Fruit fly (Drosophila melanogaster) whole organism, adult: ENCODE results near the gene CG31848.

Experiments
- CG11617 ChIP-seq: fragments of 200-800 bp; sonication (Bioruptor generic); optimal IDR thresholded peaks from 2 replicates; lab custom pipeline; 2017; ENCODE audit warnings: mild to moderate bottlenecking, missing biosample characterization, missing genetic modification reagents, missing genetic modification characterization
- CG12768 ChIP-seq: fragments of 200-800 bp; sonication (Bioruptor generic); optimal IDR thresholded peaks from 2 replicates; lab custom pipeline; 2017; ENCODE audit warnings: missing biosample characterization, missing genetic modification characterization, mild to moderate bottlenecking, moderate library complexity, missing genetic modification reagents
- CG14711 ChIP-seq: fragments of 200-800 bp; sonication (Bioruptor generic); optimal IDR thresholded peaks from 2 replicates; lab custom pipeline; 2018; ENCODE audit warnings: missing biosample characterization, mild to moderate bottlenecking, missing genetic modification characterization, moderate library complexity
- CG1620 ChIP-seq: fragments of 200-800 bp; sonication (Bioruptor generic); optimal IDR thresholded peaks from 2 replicates; lab custom pipeline; 2016; ENCODE audit warnings: missing biosample characterization, missing genetic modification characterization
- CG33017 ChIP-seq: fragments of 200-800 bp; sonication (Bioruptor generic); optimal IDR thresholded peaks from 2 replicates; lab custom pipeline; 2018; ENCODE audit warnings: missing biosample characterization, mild to moderate bottlenecking, missing genetic modification characterization, moderate library complexity
- CG5204 ChIP-seq: fragments of 200-800 bp; sonication (Bioruptor generic); optimal IDR thresholded peaks from 2 replicates; lab custom pipeline; 2016; ENCODE audit warnings: missing biosample characterization, missing genetic modification characterization
- CG7045 ChIP-seq: fragments of 200-800 bp; sonication (Bioruptor generic); optimal IDR thresholded peaks from 2 replicates; lab custom pipeline; 2017; ENCODE audit warnings: missing biosample characterization, mild to moderate bottlenecking, missing genetic modification characterization
- CG7101 ChIP-seq: fragments of 200-800 bp; sonication (Bioruptor generic); optimal IDR thresholded peaks from 2 replicates; lab custom pipeline; 2018; ENCODE audit warnings: missing biosample characterization, mild to moderate bottlenecking, missing genetic modification characterization, moderate library complexity
- Clk ChIP-seq: fragments of 200-800 bp; sonication (Bioruptor generic); optimal IDR thresholded peaks from 2 replicates; lab custom pipeline; 2017; ENCODE audit warnings: missing biosample characterization, missing genetic modification characterization
- Crg-1 ChIP-seq: fragments of 200-800 bp; sonication (Bioruptor generic); optimal IDR thresholded peaks from 2 replicates; lab custom pipeline; 2016; ENCODE audit warnings: missing biosample characterization, missing genetic modification characterization
- Hr96 ChIP-seq: fragments of 200-800 bp; sonication (Bioruptor generic); optimal IDR thresholded peaks from 2 replicates; lab custom pipeline; 2016; ENCODE audit warnings: missing biosample characterization, missing genetic modification characterization
- Mnt ChIP-seq: fragments of 200-800 bp; sonication (Bioruptor generic); optimal IDR thresholded peaks from 2 replicates; lab custom pipeline; 2016; ENCODE audit warnings: missing biosample characterization, mild to moderate bottlenecking, missing genetic modification characterization
- bab1 ChIP-seq: fragments of 200-800 bp; sonication (Bioruptor generic); optimal IDR thresholded peaks from 3 replicates; lab custom pipeline; 2019; ENCODE audit warnings: missing biosample characterization, mild to moderate bottlenecking, missing genetic modification characterization, moderate library complexity
- cic ChIP-seq: fragments of 200-800 bp; sonication (Bioruptor generic); optimal IDR thresholded peaks from 2 replicates; lab custom pipeline; 2017; ENCODE audit warnings: missing biosample characterization, mild to moderate bottlenecking, missing genetic modification characterization, moderate library complexity
- cnc ChIP-seq, 2 experiments: fragments of >200 bp; optimal IDR thresholded peaks; 2 replicates each; lab custom pipeline; 2017
- kay ChIP-seq: fragments of 200-800 bp; sonication (Bioruptor generic); peaks from one replicate; lab custom pipeline; 2016; ENCODE audit warnings: missing biosample characterization, missing genetic modification characterization, borderline replicate concordance
- ovo ChIP-seq: fragments of 200-800 bp; sonication (Bioruptor generic); optimal IDR thresholded peaks from 2 replicates; lab custom pipeline; 2016; ENCODE audit warnings: missing biosample characterization, missing genetic modification characterization
- pad ChIP-seq: fragments of 200-800 bp; sonication (Bioruptor generic); optimal IDR thresholded peaks from 3 replicates; lab custom pipeline; 2017; ENCODE audit warnings: missing biosample characterization, missing genetic modification characterization, mild to moderate bottlenecking, moderate library complexity, missing genetic modification reagents
- tj ChIP-seq: fragments of 200-800 bp; sonication (Bioruptor generic); optimal IDR thresholded peaks from 3 replicates; lab custom pipeline; 2017; ENCODE audit warnings: missing biosample characterization, mild to moderate bottlenecking, missing genetic modification characterization, moderate library complexity
- toe ChIP-seq: fragments of 200-800 bp; sonication (Bioruptor generic); optimal IDR thresholded peaks from 2 replicates; lab custom pipeline; 2016; ENCODE audit warnings: missing biosample characterization, missing genetic modification characterization

CG31848 gene

DNA sequence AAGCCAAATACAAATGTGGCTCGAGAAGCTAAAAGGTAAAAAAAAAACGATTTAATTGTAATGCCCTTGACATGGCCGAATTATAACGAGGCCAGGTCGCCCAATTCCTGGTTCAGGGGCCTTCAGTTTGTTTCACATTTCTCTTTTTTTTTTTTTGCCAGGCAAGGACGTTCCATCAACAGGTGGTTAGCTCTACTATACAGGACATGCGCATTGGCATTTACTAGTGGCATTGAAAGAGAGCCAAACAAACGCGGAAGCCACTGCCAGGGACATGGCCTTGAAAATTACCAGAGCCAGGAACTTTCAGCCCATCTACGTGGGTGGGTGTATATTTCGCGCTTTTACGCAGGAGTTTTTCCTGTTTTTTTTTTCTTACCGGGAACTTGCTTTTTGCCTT, 20.1 kb upstream of the CG31848 start:
- TF ChIP-seq Hr96 (GFP tag; lab: Kevin White, UChicago) (no peak), cic (GFP tag; lab: Kevin White, UChicago) (no peak), Crg-1 (no peak), CG11617 (GFP tag; lab: Kevin White, UChicago) (no peak), bab1 (no peak), Mnt (GFP tag; lab: Kevin White, UChicago) (no peak), kay (no peak), cnc (optimal IDR thresholded peaks at IDR 0.05; lab: Kevin White, UChicago) (no peak), CG1620 (GFP tag; lab: Kevin White, UChicago) (no peak)

DNA sequence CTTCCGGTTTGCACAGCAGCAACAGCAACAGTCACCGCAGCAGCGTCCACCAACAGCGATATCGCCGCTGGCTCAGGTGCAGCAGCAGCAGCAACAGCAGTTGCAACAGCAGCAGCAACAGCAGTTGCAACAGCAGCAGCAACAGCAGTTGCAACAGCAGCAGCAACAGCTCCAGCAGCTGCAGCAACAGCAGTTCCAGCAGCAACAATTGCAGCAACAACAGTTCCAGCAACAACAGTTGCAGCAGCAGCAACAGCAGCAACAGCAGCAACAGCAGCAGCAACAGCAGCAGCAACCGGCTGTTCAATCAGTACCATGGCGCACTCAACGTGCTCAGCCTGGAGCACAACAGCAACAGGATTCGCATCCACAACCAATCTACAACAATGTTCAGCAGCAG, 6.9 kb upstream of the CG31848 start:
- TF ChIP-seq CG7101 (tag; lab: Kevin White, UChicago) (no peak), kay (no peak), tj (GFP tag; lab: Kevin White, UChicago) (no peak), CG5204 (no peak), Clk (GFP tag; lab: Kevin White, UChicago) (no peak)

DNA sequence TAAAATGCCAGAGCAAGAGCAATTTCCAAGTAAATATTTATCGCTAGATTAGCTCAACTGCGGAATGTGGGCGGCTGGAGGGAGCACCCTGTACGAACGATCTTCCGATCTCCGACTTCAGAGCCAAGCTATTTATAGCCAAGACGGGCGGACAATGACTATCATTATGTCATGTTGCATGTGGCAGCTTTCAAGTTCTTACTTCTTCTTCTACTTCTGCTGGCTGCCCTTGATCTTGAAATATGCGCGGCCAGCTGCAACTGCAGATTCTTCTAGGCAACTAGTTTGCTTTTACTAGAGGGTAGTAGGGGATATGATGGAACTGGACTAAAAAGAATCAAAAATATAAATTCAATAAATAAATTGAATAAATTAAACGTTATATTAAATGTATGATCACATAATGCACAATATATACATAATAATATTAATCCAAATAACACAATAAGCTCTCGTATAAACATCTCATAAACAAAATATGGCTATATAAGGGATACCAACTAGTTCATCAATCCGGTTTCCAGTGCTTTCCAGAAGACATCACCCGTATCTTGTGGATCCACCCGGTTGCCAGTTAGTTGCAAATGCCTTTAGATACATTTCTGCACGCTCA, 2.5 kb upstream of the CG31848 start:
- TF ChIP-seq CG7045 (GFP tag; lab: Kevin White, UChicago) (no peak), CG14711 (tag; lab: Kevin White, UChicago) (no peak), cnc (optimal IDR thresholded peaks at IDR 0.05; lab: Kevin White, UChicago) (no peak), ovo (GFP tag; lab: Kevin White, UChicago) (no peak), CG12768 (GFP tag; lab: Kevin White, UChicago) (no peak), Mnt (GFP tag; lab: Kevin White, UChicago) (no peak), tj (GFP tag; lab: Kevin White, UChicago) (no peak), CG5204 (no peak), CG33017 (no peak), cic (GFP tag; lab: Kevin White, UChicago) (no peak), Clk (GFP tag; lab: Kevin White, UChicago) (no peak)

DNA sequence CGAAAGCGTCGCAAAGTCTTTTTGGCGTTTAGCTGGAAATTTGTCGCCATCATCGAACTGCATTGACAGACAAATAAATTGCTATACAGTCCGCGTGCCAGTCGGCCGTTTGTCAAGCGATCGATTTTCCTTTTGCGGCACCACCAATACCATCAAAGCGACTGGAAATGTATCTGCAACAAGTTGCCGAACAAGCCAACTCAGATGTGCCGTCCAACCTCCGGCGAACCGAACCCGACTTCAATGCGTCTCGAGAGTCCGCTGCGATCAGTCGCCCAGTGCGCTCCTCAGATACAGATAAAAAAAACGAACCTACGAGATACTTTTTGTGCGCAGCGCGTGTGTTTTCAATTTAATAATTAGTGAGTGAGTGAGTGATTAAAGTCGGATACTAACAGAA, 951 bp upstream of the CG31848 start:
- TF ChIP-seq toe (GFP tag; lab: Kevin White, UChicago) (no peak), CG33017 (no peak), ovo (GFP tag; lab: Kevin White, UChicago) (no peak), CG12768 (GFP tag; lab: Kevin White, UChicago) (no peak), bab1 (no peak), CG5204 (no peak), CG14711 (tag; lab: Kevin White, UChicago) (no peak), CG7101 (tag; lab: Kevin White, UChicago) (no peak), Crg-1 (no peak), CG7045 (GFP tag; lab: Kevin White, UChicago) (no peak)

DNA sequence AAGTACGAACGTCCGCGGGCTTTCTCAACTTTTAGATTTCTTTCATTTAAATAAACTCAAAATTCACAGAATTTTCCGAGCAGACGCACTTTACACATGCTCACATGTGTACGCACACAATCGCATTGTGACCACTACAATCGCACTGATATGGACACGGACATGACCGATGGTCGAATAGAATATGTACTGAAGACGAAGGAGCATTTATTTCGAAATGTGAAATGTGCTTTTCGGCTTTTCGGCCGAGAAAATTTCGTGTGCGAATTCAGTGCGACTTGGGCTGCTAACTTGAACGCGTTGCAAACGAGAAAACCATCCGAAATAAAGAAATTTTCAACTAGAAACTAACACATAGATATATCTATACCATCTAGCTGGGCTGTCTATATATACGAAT, 4.9 kb downstream of the CG31848 start, which contains the start of gene CG44085:
TSS of gene CG44085 (plus strand) at position 269 of the 400 bp plus-strand sequence.
- TF ChIP-seq toe (GFP tag; lab: Kevin White, UChicago) (no peak), CG33017 (no peak), CG7101 (tag; lab: Kevin White, UChicago) (no peak)

DNA sequence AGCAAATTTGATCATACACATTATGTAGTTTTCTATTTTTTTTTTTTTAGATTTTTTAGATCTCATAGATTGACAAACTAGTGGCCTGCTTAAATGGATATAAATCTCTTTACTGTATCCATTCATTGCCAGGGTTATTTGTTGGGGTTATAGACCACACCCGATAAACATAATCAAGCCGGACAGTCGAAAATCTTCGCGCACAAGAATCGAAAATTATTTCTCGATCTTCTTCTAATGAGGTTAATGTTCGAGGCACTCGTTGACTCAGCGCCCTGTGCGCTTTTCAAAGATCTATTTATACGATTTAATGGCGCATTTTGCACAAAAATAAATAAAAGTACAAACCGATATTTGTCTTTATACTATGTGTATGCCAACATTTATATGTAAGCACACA, 6.0 kb downstream of the CG31848 start, which contains the start of gene CG31730:
TSS of gene CG31730 (minus strand) at position 101 of the 400 bp plus-strand sequence.
- TF ChIP-seq toe (GFP tag; lab: Kevin White, UChicago) = no peak
- TF ChIP-seq cic (GFP tag; lab: Kevin White, UChicago) = no peak
- no peak for TF ChIP-seq Mnt (GFP tag; lab: Kevin White, UChicago)
- no peak for TF ChIP-seq CG12768 (GFP tag; lab: Kevin White, UChicago)
- no peak for TF ChIP-seq CG11617 (GFP tag; lab: Kevin White, UChicago)

DNA sequence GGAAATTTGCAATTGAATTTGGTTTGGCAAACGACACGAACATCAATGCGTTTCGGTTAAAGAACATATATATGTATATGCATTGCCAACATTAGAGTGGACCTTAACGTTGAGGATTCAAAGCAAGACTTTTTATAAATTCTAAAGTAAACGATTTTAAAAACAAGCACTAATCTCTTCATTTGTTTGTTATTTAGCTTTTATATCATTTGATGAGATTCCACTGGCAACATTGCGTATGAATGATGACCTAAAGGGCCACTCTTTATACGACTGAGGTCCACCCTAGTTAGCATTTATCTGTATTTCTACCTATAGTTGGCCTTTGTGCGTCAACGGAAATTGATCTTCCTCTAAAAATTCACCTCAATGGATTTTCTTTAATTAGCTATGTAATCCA, 7.0 kb downstream of the CG31848 start:
- TF ChIP-seq Crg-1 (no peak), CG33017 (no peak), kay (no peak), CG1620 (GFP tag; lab: Kevin White, UChicago) (no peak), Mnt (GFP tag; lab: Kevin White, UChicago) (no peak), CG14711 (tag; lab: Kevin White, UChicago) (no peak), toe (GFP tag; lab: Kevin White, UChicago) (no peak), cnc (optimal IDR thresholded peaks at IDR 0.05; lab: Kevin White, UChicago) (no peak)

DNA sequence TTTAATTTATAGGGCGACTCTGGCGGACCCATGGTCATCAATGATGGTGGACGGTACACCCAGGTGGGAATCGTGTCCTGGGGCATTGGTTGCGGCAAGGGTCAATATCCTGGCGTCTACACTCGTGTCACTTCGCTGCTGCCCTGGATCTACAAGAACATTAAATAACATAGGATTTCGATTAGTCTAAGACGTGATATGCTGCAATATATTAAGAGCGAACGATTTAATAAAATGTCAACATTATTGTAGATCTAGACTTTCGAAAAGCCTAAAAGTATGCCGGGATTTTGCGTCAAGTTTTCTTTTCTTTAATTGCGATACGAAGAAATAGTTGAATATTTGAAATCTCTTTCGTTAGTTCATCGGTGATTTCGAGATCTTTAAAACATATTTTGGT, 8.5 kb downstream of the CG31848 start, which contains the start of gene Naa20B:
TSS of gene Naa20B (plus strand) at position 301 of the 400 bp plus-strand sequence.
- TF ChIP-seq pad (GFP tag; lab: Kevin White, UChicago) = no peak
- no peak for TF ChIP-seq CG33017
- TF ChIP-seq Clk (GFP tag; lab: Kevin White, UChicago) = no peak
- TF ChIP-seq kay = no peak
